Worm (Caenorhabditis elegans) whole organism, mixed stage, embryonic: Measurements from ENCODE around the gene ephx-1.
A peak's percentile ranks its signal among the peaks of the same experiment; 100 is the strongest.

Experiments
- M03D4.4 ChIP-seq: sonication (generic microtip); optimal IDR thresholded peaks from 2 replicates; lab custom pipeline; 2017; ENCODE audit warnings: mild to moderate bottlenecking, missing genetic modification characterization, missing compliant biosample characterization
- bed-3 ChIP-seq: fragments of 200-800 bp; sonication (Bioruptor generic); optimal IDR thresholded peaks from 3 replicates; lab custom pipeline; 2018; ENCODE audit warnings: mild to moderate bottlenecking, missing genetic modification characterization, moderate library complexity, missing compliant biosample characterization
- ceh-39 ChIP-seq: fragments of 150-350 bp; optimal IDR thresholded peaks from 2 replicates; lab custom pipeline; 2014; ENCODE audit warnings: missing biosample characterization, missing genetic modification characterization
- ceh-83 ChIP-seq: fragments of 200-800 bp; sonication (Bioruptor generic); optimal IDR thresholded peaks from 2 replicates; lab custom pipeline; 2018; ENCODE audit warnings: mild to moderate bottlenecking, missing genetic modification characterization, missing compliant biosample characterization
- ces-1 ChIP-seq: fragments of 150-350 bp; optimal IDR thresholded peaks from 2 replicates; lab custom pipeline; 2014; ENCODE audit warnings: missing biosample characterization, missing genetic modification reagents, missing genetic modification characterization
- cnd-1 ChIP-seq: fragments of 200-800 bp; sonication (Bioruptor generic); optimal IDR thresholded peaks from 2 replicates; lab custom pipeline; 2018; ENCODE audit warnings: mild to moderate bottlenecking, missing genetic modification characterization, missing compliant biosample characterization
- drap-1 ChIP-seq: fragments of 200-800 bp; sonication (Bioruptor generic); optimal IDR thresholded peaks from 3 replicates; lab custom pipeline; 2018; ENCODE audit warnings: mild to moderate bottlenecking, missing genetic modification characterization, missing compliant biosample characterization
- elt-1 ChIP-seq: sonication (generic microtip); optimal IDR thresholded peaks from 2 replicates; lab custom pipeline; 2017; ENCODE audit warnings: missing genetic modification characterization, mild to moderate bottlenecking, missing compliant biosample characterization, antibody characterized with exemption, moderate library complexity, borderline replicate concordance; ENCODE audit not compliant: insufficient read depth
- elt-3 ChIP-seq: fragments of 150-350 bp; optimal IDR thresholded peaks from 2 replicates; lab custom pipeline; 2014; ENCODE audit warnings: missing biosample characterization, missing genetic modification characterization
- flh-1 ChIP-seq: fragments of 200-800 bp; sonication (Bioruptor generic); optimal IDR thresholded peaks from 2 replicates; lab custom pipeline; 2018; ENCODE audit warnings: mild to moderate bottlenecking, missing genetic modification characterization, moderate library complexity, missing compliant biosample characterization
- ham-2 ChIP-seq: fragments of 200-800 bp; sonication (Bioruptor generic); optimal IDR thresholded peaks from 2 replicates; lab custom pipeline; 2018; ENCODE audit warnings: mild to moderate bottlenecking, missing genetic modification characterization, missing compliant biosample characterization
- hlh-1 ChIP-seq: fragments of 150-350 bp; optimal IDR thresholded peaks from 2 replicates; lab custom pipeline; 2014; ENCODE audit warnings: missing biosample characterization, missing genetic modification reagents, missing genetic modification characterization
- lin-13 ChIP-seq: fragments of 150-350 bp; optimal IDR thresholded peaks from 2 replicates; lab custom pipeline; 2014; ENCODE audit warnings: missing biosample characterization, missing genetic modification characterization
- lin-32 ChIP-seq: fragments of 200-800 bp; sonication (Bioruptor generic); optimal IDR thresholded peaks from 2 replicates; lab custom pipeline; 2018; ENCODE audit warnings: mild to moderate bottlenecking, missing genetic modification characterization, missing compliant biosample characterization
- lsy-2 ChIP-seq: fragments of 150-350 bp; optimal IDR thresholded peaks from 2 replicates; lab custom pipeline; 2014; ENCODE audit warnings: missing biosample characterization, missing genetic modification characterization
- mab-5 ChIP-seq: fragments of 150-350 bp; optimal IDR thresholded peaks from 2 replicates; lab custom pipeline; 2014; ENCODE audit warnings: missing biosample characterization, missing genetic modification characterization
- mep-1 ChIP-seq: fragments of 150-350 bp; optimal IDR thresholded peaks from 2 replicates; lab custom pipeline; 2017; ENCODE audit warnings: missing biosample characterization, missing genetic modification reagents, missing genetic modification characterization, inconsistent platforms
- mls-2 ChIP-seq: sonication (generic microtip); optimal IDR thresholded peaks from 2 replicates; lab custom pipeline; 2016; ENCODE audit warnings: mild to moderate bottlenecking, missing genetic modification characterization, moderate library complexity, missing compliant biosample characterization
- nhr-12 ChIP-seq: fragments of 150-350 bp; optimal IDR thresholded peaks from 2 replicates; lab custom pipeline; 2014; ENCODE audit warnings: missing biosample characterization, missing genetic modification characterization
- nhr-2 ChIP-seq: fragments of 150-350 bp; optimal IDR thresholded peaks from 2 replicates; lab custom pipeline; 2014; ENCODE audit warnings: missing biosample characterization, missing genetic modification characterization
- nhr-28 ChIP-seq: fragments of 150-350 bp; optimal IDR thresholded peaks from 2 replicates; lab custom pipeline; 2014; ENCODE audit warnings: missing biosample characterization, missing genetic modification characterization
- nhr-76 ChIP-seq: sonication (generic microtip); optimal IDR thresholded peaks from 2 replicates; lab custom pipeline; 2017; ENCODE audit warnings: missing biosample characterization, missing genetic modification characterization
- pha-4 ChIP-seq: fragments of 150-350 bp; optimal IDR thresholded peaks from 2 replicates; lab custom pipeline; 2018; ENCODE audit warnings: missing biosample characterization, missing genetic modification reagents, missing genetic modification characterization
- sem-2 ChIP-seq: fragments of 200-800 bp; sonication (Bioruptor generic); optimal IDR thresholded peaks from 2 replicates; lab custom pipeline; 2018; ENCODE audit warnings: mild to moderate bottlenecking, missing genetic modification characterization, missing compliant biosample characterization
- snpc-4 ChIP-seq: fragments of 150-350 bp; optimal IDR thresholded peaks from 2 replicates; lab custom pipeline; 2014; ENCODE audit warnings: missing biosample characterization, missing genetic modification characterization
- sptf-1 ChIP-seq: sonication (generic microtip); optimal IDR thresholded peaks from 2 replicates; lab custom pipeline; 2017; ENCODE audit warnings: mild to moderate bottlenecking, missing genetic modification characterization, moderate library complexity, missing compliant biosample characterization
- tbx-8 ChIP-seq: fragments of 200-800 bp; sonication (Bioruptor generic); optimal IDR thresholded peaks from 2 replicates; lab custom pipeline; 2018; ENCODE audit warnings: mild to moderate bottlenecking, missing genetic modification characterization, moderate library complexity, missing compliant biosample characterization
- unc-120 ChIP-seq: sonication (generic microtip); optimal IDR thresholded peaks from 2 replicates; lab custom pipeline; 2017; ENCODE audit warnings: missing genetic modification characterization, missing compliant biosample characterization; ENCODE audit not compliant: poor library complexity, severe bottlenecking
- unc-62 ChIP-seq: fragments of 150-350 bp; optimal IDR thresholded peaks from 2 replicates; lab custom pipeline; 2014; ENCODE audit warnings: missing biosample characterization, missing genetic modification reagents, missing genetic modification characterization
- zip-8 ChIP-seq: fragments of 150-350 bp; optimal IDR thresholded peaks from 2 replicates; lab custom pipeline; 2014; ENCODE audit warnings: missing biosample characterization, missing genetic modification characterization
- ztf-11 ChIP-seq: fragments of 150-350 bp; optimal IDR thresholded peaks from 2 replicates; lab custom pipeline; 2014; ENCODE audit warnings: missing biosample characterization, missing genetic modification characterization

Gene ephx-1

DNA sequence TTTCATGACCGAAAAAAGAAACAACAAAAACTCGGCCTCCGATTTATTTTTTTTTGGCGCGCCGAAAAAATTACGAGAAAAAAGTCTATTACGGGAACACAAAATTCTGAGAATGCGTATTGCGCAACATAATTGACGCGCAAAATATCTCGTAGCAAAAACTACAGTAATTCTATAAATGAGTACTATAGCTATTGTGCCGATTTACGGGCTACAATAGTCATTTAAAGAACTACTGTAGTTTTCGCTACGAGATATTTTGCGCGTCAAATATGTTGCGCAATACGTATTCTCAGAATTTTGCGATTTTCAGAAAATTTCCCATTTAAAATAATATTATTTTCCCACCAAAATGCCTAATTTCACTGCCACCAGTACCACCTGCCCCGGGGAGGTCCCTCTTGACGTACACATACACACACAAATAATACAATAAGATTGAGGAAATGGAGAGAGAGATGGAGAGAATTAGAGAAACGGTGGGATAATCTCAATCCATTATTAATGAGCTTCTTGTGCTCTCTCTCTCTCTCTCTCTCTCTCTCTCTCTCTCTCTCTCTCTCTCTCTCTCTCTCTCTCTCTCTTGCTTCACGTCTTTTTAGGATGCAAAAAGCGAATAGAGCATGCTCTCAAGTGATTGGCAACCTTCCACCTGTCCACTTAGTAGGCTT, 45.1 kb upstream of the ephx-1 start:
- peak; percentile 12 for TF ChIP-seq mep-1 (tag; lab: Kevin White, UChicago)
- peak; percentile 95 for TF ChIP-seq zip-8 (tag; lab: Kevin White, UChicago)
- peak; percentile 31 for TF ChIP-seq drap-1
- peak; percentile 21 for TF ChIP-seq hlh-1 (tag; lab: Kevin White, UChicago)
- peak; percentile 51 for TF ChIP-seq ztf-11 (tag; lab: Kevin White, UChicago)
- no peak for TF ChIP-seq flh-1
- TF ChIP-seq tbx-8 (GFP tag; lab: Kevin White, UChicago) = no peak
- TF ChIP-seq unc-62 = peak; percentile 5
- TF ChIP-seq cnd-1 (tag; lab: Kevin White, UChicago) = peak; percentile 62
- peak; percentile 87 for TF ChIP-seq ces-1
- no peak for TF ChIP-seq M03D4.4 (tag; lab: Kevin White, UChicago)
- TF ChIP-seq sptf-1 (tag; lab: Kevin White, UChicago) = peak; percentile 53
- peak; percentile 53 for TF ChIP-seq mls-2 (tag; lab: Kevin White, UChicago)

DNA sequence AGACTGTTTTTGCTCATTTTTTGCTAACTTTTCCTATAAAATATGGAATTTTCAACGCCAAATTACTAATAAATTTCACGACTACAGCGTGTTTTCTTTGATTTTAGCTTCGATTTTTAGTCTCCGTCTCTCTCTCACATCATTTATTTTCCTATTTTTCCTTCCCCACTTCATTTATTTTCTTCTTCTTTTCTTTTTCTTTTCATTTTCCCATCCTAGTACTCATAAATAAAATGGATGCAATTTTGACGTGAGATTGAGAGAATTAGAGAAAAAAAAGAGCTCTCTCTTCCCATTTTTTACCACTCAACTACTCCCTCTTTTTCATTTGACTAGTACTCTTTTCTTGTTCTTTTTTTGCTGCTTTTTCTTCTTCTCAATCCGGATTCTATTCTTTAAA, 44.4 kb upstream of the ephx-1 start:
- TF ChIP-seq cnd-1 (tag; lab: Kevin White, UChicago) (no peak), ces-1 (peak; percentile 78)

DNA sequence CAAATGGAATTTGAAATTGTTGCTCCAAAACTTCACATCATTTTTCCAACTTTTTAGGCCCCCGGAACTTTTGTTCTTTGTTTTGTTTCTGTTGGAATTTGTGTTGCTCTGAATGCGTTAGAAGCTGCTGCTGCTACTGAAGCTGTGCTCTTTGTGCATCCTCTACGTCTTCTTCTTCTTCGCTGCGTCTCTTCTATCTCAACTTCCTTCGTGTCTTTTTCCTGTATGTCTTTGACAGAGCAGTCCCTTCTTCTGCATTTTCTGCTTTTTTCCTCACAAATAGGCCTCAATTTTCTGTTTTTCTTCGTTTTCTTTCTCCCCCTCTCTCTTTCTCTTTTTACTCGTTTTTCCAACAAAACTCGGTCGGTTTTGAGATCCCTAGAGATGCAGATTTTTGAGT, 43.5 kb upstream of the ephx-1 start:
- TF ChIP-seq ces-1 = peak; percentile 41
- no peak for TF ChIP-seq nhr-76 (tag; lab: Kevin White, UChicago)
- TF ChIP-seq, all 35 proteins: peak for 1

DNA sequence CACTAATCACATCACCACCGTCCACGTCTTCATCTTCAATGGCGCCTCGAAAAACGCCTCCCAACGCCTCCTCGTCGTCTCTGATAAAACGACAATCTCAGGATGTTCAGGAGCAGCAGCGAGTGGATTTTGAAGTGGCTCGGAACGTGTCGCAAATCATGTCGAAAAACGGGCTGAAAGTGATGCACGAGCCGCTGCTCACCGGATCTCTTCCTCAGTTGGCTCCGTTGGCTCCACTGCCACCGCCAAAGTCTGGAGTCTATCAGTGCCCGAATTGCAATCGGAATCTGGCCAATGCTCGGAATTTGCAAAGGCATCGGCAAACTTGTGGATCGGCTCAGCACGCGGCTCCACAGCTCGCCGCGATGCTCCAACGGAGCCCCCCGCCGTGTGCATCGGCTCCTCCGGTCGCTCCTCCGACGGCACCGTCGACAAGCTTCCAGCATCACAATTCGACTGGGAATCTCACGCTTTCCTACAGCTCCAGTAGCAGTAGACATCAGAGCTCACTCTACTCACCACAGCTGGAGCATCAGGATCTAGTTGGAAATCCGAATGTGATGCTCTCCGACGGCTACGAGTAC, 40.3 kb upstream of the ephx-1 start:
- no peak for TF ChIP-seq hlh-1 (tag; lab: Kevin White, UChicago)
- TF ChIP-seq elt-3 (tag; lab: Kevin White, UChicago) = no peak
- no peak for TF ChIP-seq tbx-8 (GFP tag; lab: Kevin White, UChicago)
- TF ChIP-seq lin-32 (GFP tag; lab: Kevin White, UChicago) = no peak
- no peak for TF ChIP-seq unc-120 (tag; lab: Kevin White, UChicago)
- no peak for TF ChIP-seq nhr-2 (tag; lab: Kevin White, UChicago)
- TF ChIP-seq ham-2 (GFP tag; lab: Kevin White, UChicago) = no peak
- no peak for TF ChIP-seq nhr-28 (tag; lab: Kevin White, UChicago)
- no peak for TF ChIP-seq mep-1 (tag; lab: Kevin White, UChicago)
- no peak for TF ChIP-seq drap-1
- TF ChIP-seq pha-4 (tag; lab: Kevin White, UChicago) = no peak
- TF ChIP-seq ceh-39 = no peak
- no peak for TF ChIP-seq zip-8 (tag; lab: Kevin White, UChicago)
- no peak for TF ChIP-seq M03D4.4 (tag; lab: Kevin White, UChicago)
- TF ChIP-seq flh-1 = no peak
- TF ChIP-seq mab-5 (tag; lab: Kevin White, UChicago) = no peak
- TF ChIP-seq unc-62 = no peak
- no peak for TF ChIP-seq ces-1
- no peak for TF ChIP-seq sptf-1 (tag; lab: Kevin White, UChicago)
- no peak for TF ChIP-seq nhr-12 (tag; lab: Kevin White, UChicago)

DNA sequence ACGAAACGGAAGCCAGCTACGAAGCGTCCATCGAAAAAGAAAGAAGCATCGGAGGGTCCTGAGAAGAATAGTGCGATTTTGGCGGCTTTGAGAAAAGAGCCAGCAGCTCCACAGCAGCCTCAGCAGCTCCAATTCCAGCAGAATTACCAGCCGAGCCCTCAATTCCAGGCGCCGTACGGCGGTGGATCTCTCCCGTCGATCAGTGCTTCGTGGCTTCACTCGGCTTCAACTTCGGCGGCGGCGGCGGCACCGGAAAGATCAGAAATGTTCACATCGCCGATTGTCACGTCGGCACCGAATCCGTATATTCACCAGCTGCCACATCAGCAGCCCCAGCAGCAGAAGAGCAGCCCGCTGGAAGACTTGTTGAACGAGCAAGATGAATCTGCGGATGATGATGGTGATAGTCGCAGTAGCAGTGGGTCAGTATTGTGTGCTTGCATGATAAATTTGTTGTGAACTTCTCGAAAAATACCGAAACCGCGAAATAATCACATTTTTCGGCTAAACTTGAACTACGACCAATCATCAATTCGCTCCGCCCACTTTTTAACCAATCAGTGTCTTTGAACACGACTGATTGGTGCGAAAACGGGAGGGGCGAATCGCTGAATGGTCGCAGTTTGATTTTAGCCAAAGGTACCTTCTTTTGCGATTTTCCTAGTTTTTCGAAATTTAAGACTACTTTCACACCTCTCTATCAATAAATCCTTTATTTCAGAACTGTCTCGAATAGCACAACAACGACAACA, 38.9 kb upstream of the ephx-1 start:
- TF ChIP-seq ceh-83 (GFP tag; lab: Kevin White, UChicago) (no peak), sem-2 (GFP tag; lab: Kevin White, UChicago) (no peak), bed-3 (GFP tag; lab: Kevin White, UChicago) (no peak), ztf-11 (tag; lab: Kevin White, UChicago) (no peak), snpc-4 (tag; lab: Kevin White, UChicago) (no peak), unc-120 (tag; lab: Kevin White, UChicago) (no peak), lsy-2 (tag; lab: Kevin White, UChicago) (no peak), lin-13 (tag; lab: Kevin White, UChicago) (no peak), nhr-28 (tag; lab: Kevin White, UChicago) (no peak), zip-8 (tag; lab: Kevin White, UChicago) (no peak), elt-1 (tag; lab: Kevin White, UChicago) (no peak), mep-1 (tag; lab: Kevin White, UChicago) (no peak)
- TF ChIP-seq, all 35 proteins: peak for 0
